Fruit fly (Drosophila melanogaster) whole organism, embryonic: Measurements from ENCODE around the gene CG9674.

Experiments used
- ATbp ChIP-seq: fragments of 200-800 bp; sonication (Bioruptor generic); optimal IDR thresholded peaks from 2 replicates; lab custom pipeline; 2017; ENCODE audit warnings: missing biosample characterization, mild to moderate bottlenecking, missing genetic modification characterization, missing genetic modification reagents
- CG10274 ChIP-seq: fragments of 200-800 bp; sonication (Bioruptor generic); optimal IDR thresholded peaks from 3 replicates; lab custom pipeline; 2017; ENCODE audit warnings: missing biosample characterization, mild to moderate bottlenecking, missing genetic modification characterization
- CG10979 ChIP-seq: fragments of 200-800 bp; sonication (Bioruptor generic); optimal IDR thresholded peaks from 2 replicates; lab custom pipeline; 2018; ENCODE audit warnings: missing biosample characterization, mild to moderate bottlenecking, missing genetic modification characterization, moderate library complexity
- CG12219 ChIP-seq: fragments of 200-800 bp; sonication (Bioruptor generic); optimal IDR thresholded peaks from 3 replicates; lab custom pipeline; 2018; ENCODE audit warnings: missing biosample characterization, mild to moderate bottlenecking, missing genetic modification characterization
- CG12391 ChIP-seq: fragments of 200-800 bp; sonication (Bioruptor generic); optimal IDR thresholded peaks from 3 replicates; lab custom pipeline; 2018; ENCODE audit warnings: missing biosample characterization, mild to moderate bottlenecking, missing genetic modification characterization, moderate library complexity
- CG13624 ChIP-seq: fragments of 200-800 bp; sonication (Bioruptor generic); optimal IDR thresholded peaks from 2 replicates; lab custom pipeline; 2016; ENCODE audit warnings: missing biosample characterization, missing genetic modification characterization
- CG1647 ChIP-seq: fragments of 200-800 bp; sonication (Bioruptor generic); optimal IDR thresholded peaks from 3 replicates; lab custom pipeline; 2016; ENCODE audit warnings: missing biosample characterization, missing genetic modification characterization
- CG16815 ChIP-seq: fragments of 200-800 bp; sonication (Bioruptor generic); optimal IDR thresholded peaks from 3 replicates; lab custom pipeline; 2017; ENCODE audit warnings: missing biosample characterization, mild to moderate bottlenecking, missing genetic modification characterization
- CG17359 ChIP-seq: fragments of 200-800 bp; sonication (Bioruptor generic); optimal IDR thresholded peaks from 3 replicates; lab custom pipeline; 2018; ENCODE audit warnings: missing biosample characterization, mild to moderate bottlenecking, missing genetic modification characterization, moderate library complexity
- CG17612 ChIP-seq: fragments of 200-800 bp; sonication (Bioruptor generic); IDR thresholded peaks from 2 replicates; pipeline ENCODE4 v1.3.6; 2022; ENCODE audit warnings: missing biosample characterization, missing genetic modification characterization
- CG18476 ChIP-seq: fragments of 200-800 bp; sonication (Bioruptor generic); optimal IDR thresholded peaks from 2 replicates; lab custom pipeline; 2016; ENCODE audit warnings: missing biosample characterization, mild to moderate bottlenecking, missing genetic modification characterization
- CG2116 ChIP-seq: fragments of 200-800 bp; sonication (Bioruptor generic); optimal IDR thresholded peaks from 3 replicates; lab custom pipeline; 2018; ENCODE audit warnings: missing biosample characterization, mild to moderate bottlenecking, missing genetic modification characterization
- CG2129 ChIP-seq: fragments of 200-800 bp; sonication (Bioruptor generic); IDR thresholded peaks from 2 replicates; pipeline ENCODE4 v1.3.6; 2022; ENCODE audit warnings: missing biosample characterization, missing genetic modification characterization; ENCODE audit not compliant: partially characterized antibody
- CG31388 ChIP-seq: fragments of 200-800 bp; sonication (Bioruptor generic); optimal IDR thresholded peaks from 2 replicates; lab custom pipeline; 2016; ENCODE audit warnings: missing biosample characterization, missing genetic modification characterization
- CG34376 ChIP-seq: fragments of 200-800 bp; sonication (Bioruptor generic); optimal IDR thresholded peaks from 2 replicates; lab custom pipeline; 2018; ENCODE audit warnings: missing biosample characterization, mild to moderate bottlenecking, missing genetic modification characterization
- CG42726 ChIP-seq: fragments of 200-800 bp; sonication (Bioruptor generic); IDR thresholded peaks from 2 replicates; pipeline ENCODE4 v1.3.6; 2022; ENCODE audit warnings: missing biosample characterization, missing genetic modification characterization; ENCODE audit not compliant: partially characterized antibody
- CG6175 ChIP-seq: fragments of 200-800 bp; sonication (Bioruptor generic); IDR thresholded peaks from 3 replicates; pipeline ENCODE4 v1.3.6; 2022; ENCODE audit warnings: missing biosample characterization, missing genetic modification characterization
- CG6791 ChIP-seq: fragments of 200-800 bp; sonication (Bioruptor generic); IDR thresholded peaks from 3 replicates; pipeline ENCODE4 v1.3.6; 2022; ENCODE audit warnings: missing biosample characterization, missing genetic modification characterization; ENCODE audit not compliant: partially characterized antibody
- CG7556 ChIP-seq: fragments of 200-800 bp; sonication (Bioruptor generic); optimal IDR thresholded peaks from 2 replicates; lab custom pipeline; 2017; ENCODE audit warnings: missing biosample characterization, mild to moderate bottlenecking, missing genetic modification characterization
- CG8765 ChIP-seq: fragments of 200-800 bp; sonication (Bioruptor generic); IDR thresholded peaks from 2 replicates; pipeline ENCODE4 v1.3.6; 2022; ENCODE audit warnings: missing biosample characterization, missing genetic modification characterization
- CG8924 ChIP-seq: fragments of 200-800 bp; optimal IDR thresholded peaks from 3 replicates; lab custom pipeline; 2019; ENCODE audit warnings: missing biosample characterization, mild to moderate bottlenecking, missing genetic modification characterization, moderate library complexity
- D19A ChIP-seq: fragments of 200-800 bp; optimal IDR thresholded peaks from 3 replicates; lab custom pipeline; 2019; ENCODE audit warnings: missing biosample characterization, mild to moderate bottlenecking, missing genetic modification characterization, moderate library complexity
- Dbx ChIP-seq: fragments of 200-800 bp; sonication (Bioruptor generic); IDR thresholded peaks from 3 replicates; pipeline ENCODE4 v1.3.6; 2022; ENCODE audit warnings: missing biosample characterization, missing genetic modification characterization
- E2f2 ChIP-seq: fragments of 200-800 bp; sonication (Bioruptor generic); IDR thresholded peaks from 2 replicates; pipeline ENCODE4 v1.3.6; 2022; ENCODE audit warnings: missing biosample characterization, missing genetic modification characterization
- Ets97D ChIP-seq: fragments of 200-800 bp; sonication (Bioruptor generic); optimal IDR thresholded peaks from 3 replicates; lab custom pipeline; 2016; ENCODE audit warnings: missing biosample characterization, missing genetic modification characterization
- HLH54F ChIP-seq: fragments of 200-800 bp; sonication (Bioruptor generic); optimal IDR thresholded peaks from 3 replicates; lab custom pipeline; 2016; ENCODE audit warnings: missing biosample characterization, missing genetic modification characterization
- Lhr ChIP-seq: fragments of 200-800 bp; sonication (Bioruptor generic); optimal IDR thresholded peaks from 3 replicates; lab custom pipeline; 2017; ENCODE audit warnings: mild to moderate bottlenecking, missing biosample characterization, missing genetic modification reagents, missing genetic modification characterization
- NC2α ChIP-seq: fragments of 200-800 bp; sonication (Bioruptor generic); optimal IDR thresholded peaks from 2 replicates; lab custom pipeline; 2016; ENCODE audit warnings: missing biosample characterization, missing genetic modification characterization
- Optix ChIP-seq: fragments of 200-800 bp; sonication (Bioruptor generic); IDR thresholded peaks from 3 replicates; pipeline ENCODE4 v1.3.6; 2022; ENCODE audit warnings: missing biosample characterization, missing genetic modification characterization
- Sox100B ChIP-seq: fragments of 200-800 bp; sonication (Bioruptor generic); optimal IDR thresholded peaks from 3 replicates; lab custom pipeline; 2018; ENCODE audit warnings: missing biosample characterization, mild to moderate bottlenecking, missing genetic modification characterization
- Sry-β ChIP-seq: fragments of 200-800 bp; sonication (Bioruptor generic); optimal IDR thresholded peaks from 2 replicates; lab custom pipeline; 2018; ENCODE audit warnings: missing biosample characterization, mild to moderate bottlenecking, missing genetic modification characterization, moderate library complexity
- ase ChIP-seq: fragments of 200-800 bp; sonication (Bioruptor generic); IDR thresholded peaks from 3 replicates; pipeline ENCODE4 v1.3.6; 2022; ENCODE audit warnings: missing biosample characterization, missing genetic modification characterization
- cg ChIP-seq: fragments of 200-800 bp; sonication (Bioruptor generic); optimal IDR thresholded peaks from 3 replicates; lab custom pipeline; 2019; ENCODE audit warnings: missing biosample characterization, mild to moderate bottlenecking, missing genetic modification characterization, moderate library complexity
- chif ChIP-seq, 2 experiments: fragments of 200-800 bp; sonication (Bioruptor generic); optimal IDR thresholded peaks; 3 replicates each; lab custom pipeline; 2016; ENCODE audit warnings: missing biosample characterization in 2 of 2, missing genetic modification characterization in 2 of 2
- cwo ChIP-seq: fragments of 200-800 bp; sonication (Bioruptor generic); optimal IDR thresholded peaks from 3 replicates; lab custom pipeline; 2017; ENCODE audit warnings: missing biosample characterization, missing genetic modification characterization, mild to moderate bottlenecking, moderate library complexity, missing genetic modification reagents
- dan ChIP-seq: fragments of 200-800 bp; sonication (Bioruptor generic); IDR thresholded peaks from 2 replicates; pipeline ENCODE4 v1.3.6; 2022; ENCODE audit warnings: missing biosample characterization, missing genetic modification characterization
- knrl ChIP-seq: fragments of 200-800 bp; sonication (Bioruptor generic); IDR thresholded peaks from 3 replicates; pipeline ENCODE4 v1.3.6; 2022; ENCODE audit warnings: missing biosample characterization, missing genetic modification characterization; ENCODE audit not compliant: partially characterized antibody
- lbe ChIP-seq: fragments of 200-800 bp; sonication (Bioruptor generic); optimal IDR thresholded peaks from 2 replicates; lab custom pipeline; 2016; ENCODE audit warnings: missing biosample characterization, mild to moderate bottlenecking, missing genetic modification characterization
- onecut ChIP-seq: fragments of 200-800 bp; sonication (Bioruptor generic); IDR thresholded peaks from 2 replicates; pipeline ENCODE4 v1.3.6; 2022; ENCODE audit warnings: missing biosample characterization, missing genetic modification characterization
- phol ChIP-seq: fragments of 200-800 bp; sonication (Bioruptor generic); optimal IDR thresholded peaks from 3 replicates; lab custom pipeline; 2018; ENCODE audit warnings: missing biosample characterization, mild to moderate bottlenecking, missing genetic modification characterization, moderate library complexity
- pros ChIP-seq: fragments of 200-800 bp; sonication (Bioruptor generic); optimal IDR thresholded peaks from 3 replicates; lab custom pipeline; 2019; ENCODE audit warnings: missing biosample characterization, mild to moderate bottlenecking, missing genetic modification characterization, moderate library complexity
- psq ChIP-seq: fragments of 200-800 bp; sonication (Bioruptor generic); optimal IDR thresholded peaks from 2 replicates; lab custom pipeline; 2017; ENCODE audit warnings: missing biosample characterization, missing genetic modification characterization
- sc ChIP-seq, 3 experiments: fragments of >200 bp in 2 of 3; fragments of 200-800 bp in 1 of 3; sonication (Bioruptor generic) in 1 of 3; optimal IDR thresholded peaks; 2 replicates in 2 of 3; 3 replicates in 1 of 3; lab custom pipeline; 2017; ENCODE audit warnings: mild to moderate bottlenecking in 1 of 3, missing biosample characterization in 1 of 3, missing genetic modification characterization in 1 of 3, missing genetic modification reagents in 1 of 3
- schlank ChIP-seq: fragments of 200-800 bp; sonication (Bioruptor generic); optimal IDR thresholded peaks from 2 replicates; lab custom pipeline; 2018; ENCODE audit warnings: missing biosample characterization, mild to moderate bottlenecking, missing genetic modification characterization
- sens ChIP-seq: fragments of 200-800 bp; sonication (Bioruptor generic); peaks from one replicate; lab custom pipeline; 2016; ENCODE audit warnings: missing biosample characterization, missing genetic modification characterization
- tin ChIP-seq: fragments of 200-800 bp; sonication (Bioruptor generic); optimal IDR thresholded peaks from 3 replicates; lab custom pipeline; 2016; ENCODE audit warnings: missing biosample characterization, missing genetic modification characterization
- unc-4 ChIP-seq: fragments of 200-800 bp; sonication (Bioruptor generic); IDR thresholded peaks from 2 replicates; pipeline ENCODE4 v1.3.6; 2022; ENCODE audit warnings: missing biosample characterization, missing genetic modification characterization; ENCODE audit not compliant: partially characterized antibody
- vnd ChIP-seq: fragments of 200-800 bp; sonication (Bioruptor generic); IDR thresholded peaks from 3 replicates; pipeline ENCODE4 v1.3.6; 2022; ENCODE audit warnings: missing biosample characterization, missing genetic modification characterization; ENCODE audit not compliant: partially characterized antibody
- zfh2 ChIP-seq: fragments of 200-800 bp; sonication (Bioruptor generic); optimal IDR thresholded peaks from 2 replicates; lab custom pipeline; 2016; ENCODE audit warnings: missing biosample characterization, missing genetic modification characterization

Gene CG9674

dm6 chr3L:16746586-16747383, 60.7 kb downstream of the CG9674 start (continued):
- TF ChIP-seq CG1647 (GFP tag; lab: Kevin White, UChicago), result no peak
- no peak for TF ChIP-seq schlank
- peak; percentile 68 for TF ChIP-seq phol (tag; lab: Kevin White, UChicago)
- no peak for TF ChIP-seq sc (optimal IDR thresholded peaks at IDR 0.05; lab: Kevin White, UChicago)
- TF ChIP-seq sc (GFP tag; optimal IDR thresholded peaks at IDR 0.05; lab: Kevin White, UChicago), result no peak
- no peak for TF ChIP-seq cg (GFP tag; lab: Kevin White, UChicago)
- TF ChIP-seq Ets97D (GFP tag; lab: Kevin White, UChicago), result no peak
- no peak for TF ChIP-seq CG13624
- TF ChIP-seq CG31388 (GFP tag; lab: Kevin White, UChicago), result no peak
- no peak for TF ChIP-seq CG34376 (GFP tag; lab: Kevin White, UChicago)
- TF ChIP-seq CG12391, result peak; percentile 7
- no peak for TF ChIP-seq CG18476 (GFP tag; lab: Kevin White, UChicago)
- TF ChIP-seq dan (GFP tag; lab: Robert Waterston, UW), result no peak
- no peak for TF ChIP-seq CG10274 (GFP tag; lab: Kevin White, UChicago)
- TF ChIP-seq CG17612, result no peak
- no peak for TF ChIP-seq chif (GFP tag; optimal IDR thresholded peaks at IDR 0.05; lab: Kevin White, UChicago)
- TF ChIP-seq CG7556 (GFP tag; lab: Kevin White, UChicago), result peak; percentile 2
- no peak for TF ChIP-seq Dbx (GFP tag; lab: Robert Waterston, UW)
- no peak for TF ChIP-seq vnd (GFP tag; lab: Robert Waterston, UW)
- TF ChIP-seq CG8765 (GFP tag; lab: Robert Waterston, UW), result no peak
- TF ChIP-seq unc-4 (GFP tag; lab: Robert Waterston, UW), result no peak
- TF ChIP-seq pros (GFP tag; lab: Kevin White, UChicago), result peak; percentile 59
- TF ChIP-seq ase (GFP tag; lab: Robert Waterston, UW), result no peak
- TF ChIP-seq CG6791, result no peak
- TF ChIP-seq ATbp (GFP tag; lab: Kevin White, UChicago), result peak; percentile 17
- TF ChIP-seq CG2116 (GFP tag; lab: Kevin White, UChicago), result no peak
- no peak for TF ChIP-seq zfh2
- peak; percentile 38 for TF ChIP-seq CG17359 (tag; lab: Kevin White, UChicago)
- no peak for TF ChIP-seq Lhr
- no peak for TF ChIP-seq CG16815 (GFP tag; lab: Kevin White, UChicago)
- no peak for TF ChIP-seq Sry-β (GFP tag; lab: Kevin White, UChicago)
- no peak for TF ChIP-seq psq (GFP tag; lab: Kevin White, UChicago)
- no peak for TF ChIP-seq E2f2 (GFP tag; lab: Robert Waterston, UW)
- TF ChIP-seq Sox100B (GFP tag; lab: Kevin White, UChicago), result peak; percentile 30
- no peak for TF ChIP-seq CG6175 (GFP tag; lab: Robert Waterston, UW)
- TF ChIP-seq CG8924, result peak; percentile 37
- no peak for TF ChIP-seq CG12219 (GFP tag; lab: Kevin White, UChicago)
- no peak for TF ChIP-seq knrl (GFP tag; lab: Robert Waterston, UW)
- TF ChIP-seq HLH54F, result no peak
- no peak for TF ChIP-seq Optix
- no peak for TF ChIP-seq CG2129 (GFP tag; lab: Robert Waterston, UW)
- TF ChIP-seq CG10979 (tag; lab: Kevin White, UChicago), result peak; percentile 60
- TF ChIP-seq NC2α (GFP tag; lab: Kevin White, UChicago), result no peak
- no peak for TF ChIP-seq lbe (GFP tag; lab: Kevin White, UChicago)
- TF ChIP-seq sens (GFP tag; lab: Kevin White, UChicago), result no peak
- no peak for TF ChIP-seq cwo (GFP tag; lab: Kevin White, UChicago)
- TF ChIP-seq D19A (tag; lab: Kevin White, UChicago), result peak; percentile 6
- TF ChIP-seq CG42726 (GFP tag; lab: Robert Waterston, UW), result no peak
- no peak for TF ChIP-seq tin (GFP tag; lab: Kevin White, UChicago)
- TF ChIP-seq onecut, result peak; percentile 95
